Worm (Caenorhabditis elegans) whole organism, late embryonic: ENCODE data around the gene Y68A4B.3.
A peak's percentile ranks its signal among the peaks of the same experiment; 100 is the strongest.

Experiments
- C38D4.7 ChIP-seq: fragments of 200-800 bp; sonication (Bioruptor generic); optimal IDR thresholded peaks from 2 replicates; lab custom pipeline; 2018; ENCODE audit warnings: mild to moderate bottlenecking, missing genetic modification characterization, moderate library complexity, missing compliant biosample characterization
- K09A11.1 ChIP-seq: sonication (generic microtip); optimal IDR thresholded peaks from 2 replicates; lab custom pipeline; 2017; ENCODE audit warnings: antibody characterized with exemption, mild to moderate bottlenecking, missing genetic modification characterization, missing compliant biosample characterization; ENCODE audit not compliant: insufficient read depth
- Y22D7AL.16 ChIP-seq: sonication (generic microtip); optimal IDR thresholded peaks from 2 replicates; lab custom pipeline; 2016; ENCODE audit warnings: missing genetic modification characterization, missing compliant biosample characterization
- ahr-1 ChIP-seq: sonication (generic microtip); optimal IDR thresholded peaks from 2 replicates; lab custom pipeline; 2016; ENCODE audit warnings: missing genetic modification characterization, missing compliant biosample characterization
- ceh-18 ChIP-seq: sonication (generic microtip); optimal IDR thresholded peaks from 2 replicates; lab custom pipeline; 2016; ENCODE audit warnings: missing genetic modification characterization, missing compliant biosample characterization
- ceh-22 ChIP-seq: sonication (generic microtip); optimal IDR thresholded peaks from 2 replicates; lab custom pipeline; 2017; ENCODE audit warnings: missing biosample characterization, missing genetic modification characterization
- ceh-24 ChIP-seq: sonication (generic microtip); optimal IDR thresholded peaks from 2 replicates; lab custom pipeline; 2016; ENCODE audit warnings: mild to moderate bottlenecking, missing genetic modification characterization, missing compliant biosample characterization
- ceh-48 ChIP-seq: sonication (generic microtip); optimal IDR thresholded peaks from 2 replicates; lab custom pipeline; 2016; ENCODE audit warnings: missing genetic modification characterization, inconsistent platforms, missing compliant biosample characterization
- ceh-6 ChIP-seq: fragments of 200-800 bp; sonication (Bioruptor generic); optimal IDR thresholded peaks from 2 replicates; lab custom pipeline; 2018; ENCODE audit warnings: mild to moderate bottlenecking, missing genetic modification characterization, missing compliant biosample characterization
- che-1 ChIP-seq: sonication (generic microtip); optimal IDR thresholded peaks from 2 replicates; lab custom pipeline; 2016; ENCODE audit warnings: mild to moderate bottlenecking, missing genetic modification characterization, missing compliant biosample characterization
- dmd-4 ChIP-seq: sonication (generic microtip); optimal IDR thresholded peaks from 2 replicates; lab custom pipeline; 2016; ENCODE audit warnings: borderline replicate concordance, missing genetic modification characterization, missing compliant biosample characterization
- dve-1 ChIP-seq: sonication (generic microtip); optimal IDR thresholded peaks from 2 replicates; lab custom pipeline; 2017; ENCODE audit warnings: antibody characterized with exemption, mild to moderate bottlenecking, missing genetic modification characterization, missing compliant biosample characterization
- elt-2 ChIP-seq: sonication (generic microtip); optimal IDR thresholded peaks from 2 replicates; lab custom pipeline; 2016; ENCODE audit warnings: missing genetic modification reagents, missing genetic modification characterization, missing compliant biosample characterization
- ets-4 ChIP-seq: sonication (generic microtip); optimal IDR thresholded peaks from 2 replicates; lab custom pipeline; 2016; ENCODE audit warnings: missing genetic modification characterization, missing compliant biosample characterization
- eyg-1 ChIP-seq: sonication (generic microtip); optimal IDR thresholded peaks from 2 replicates; lab custom pipeline; 2016; ENCODE audit warnings: missing genotype, missing genetic modification characterization, missing compliant biosample characterization
- fkh-10 ChIP-seq: fragments of 150-350 bp; optimal IDR thresholded peaks from 2 replicates; lab custom pipeline; 2014; ENCODE audit warnings: missing biosample characterization, missing genetic modification reagents, missing genetic modification characterization
- fkh-6 ChIP-seq: sonication (generic microtip); optimal IDR thresholded peaks from 2 replicates; lab custom pipeline; 2016; ENCODE audit warnings: missing genetic modification characterization, missing compliant biosample characterization
- hlh-13 ChIP-seq: fragments of 200-800 bp; sonication (Bioruptor generic); optimal IDR thresholded peaks from 2 replicates; lab custom pipeline; 2018; ENCODE audit warnings: mild to moderate bottlenecking, missing genetic modification characterization, missing compliant biosample characterization
- hlh-15 ChIP-seq: sonication (generic microtip); optimal IDR thresholded peaks from 2 replicates; lab custom pipeline; 2016; ENCODE audit warnings: missing genetic modification characterization, missing compliant biosample characterization
- hlh-6 ChIP-seq: sonication (generic microtip); optimal IDR thresholded peaks from 2 replicates; lab custom pipeline; 2016; ENCODE audit warnings: missing genotype, missing genetic modification characterization, missing compliant biosample characterization
- lim-6 ChIP-seq: sonication (generic microtip); optimal IDR thresholded peaks from 2 replicates; lab custom pipeline; 2016; ENCODE audit warnings: missing genetic modification characterization, missing compliant biosample characterization
- mec-3 ChIP-seq: sonication (generic microtip); optimal IDR thresholded peaks from 2 replicates; lab custom pipeline; 2016; ENCODE audit warnings: borderline replicate concordance, missing genetic modification characterization, missing compliant biosample characterization
- nhr-232 ChIP-seq: sonication (generic microtip); optimal IDR thresholded peaks from 2 replicates; lab custom pipeline; 2016; ENCODE audit warnings: missing genetic modification characterization, missing compliant biosample characterization
- pag-3 ChIP-seq: sonication (generic microtip); optimal IDR thresholded peaks from 2 replicates; lab custom pipeline; 2016; ENCODE audit warnings: missing compliant biosample characterization, missing genetic modification characterization, borderline replicate concordance
- pax-1 ChIP-seq: fragments of 150-350 bp; optimal IDR thresholded peaks from 2 replicates; lab custom pipeline; 2014; ENCODE audit warnings: missing biosample characterization, missing genetic modification characterization
- sox-2 ChIP-seq: fragments of 200-800 bp; sonication (Bioruptor generic); IDR thresholded peaks from 2 replicates; pipeline ENCODE4 v1.3.6; 2022; ENCODE audit warnings: missing genetic modification reagents, missing genetic modification characterization, missing compliant biosample characterization
- sox-4 ChIP-seq: sonication (generic microtip); optimal IDR thresholded peaks from 2 replicates; lab custom pipeline; 2017; ENCODE audit warnings: mild to moderate bottlenecking, missing genetic modification characterization, inconsistent platforms, missing compliant biosample characterization
- syd-9 ChIP-seq: sonication (generic microtip); optimal IDR thresholded peaks from 2 replicates; lab custom pipeline; 2016; ENCODE audit warnings: mild to moderate bottlenecking, missing genetic modification characterization, moderate library complexity, missing compliant biosample characterization
- tbx-7 ChIP-seq: sonication (generic microtip); optimal IDR thresholded peaks from 2 replicates; lab custom pipeline; 2016; ENCODE audit warnings: missing genotype, missing genetic modification characterization, missing compliant biosample characterization
- ttx-3 ChIP-seq: sonication (generic microtip); optimal IDR thresholded peaks from 2 replicates; lab custom pipeline; 2016; ENCODE audit warnings: missing genetic modification reagents, missing genetic modification characterization, missing compliant biosample characterization
- unc-42 ChIP-seq: sonication (generic microtip); optimal IDR thresholded peaks from 2 replicates; lab custom pipeline; 2016; ENCODE audit warnings: missing genotype, missing genetic modification characterization, missing compliant biosample characterization
- unc-55 ChIP-seq: sonication (generic microtip); optimal IDR thresholded peaks from 2 replicates; lab custom pipeline; 2017; ENCODE audit warnings: missing biosample characterization, missing genetic modification reagents, missing genetic modification characterization
- ztf-16 ChIP-seq: sonication (generic microtip); optimal IDR thresholded peaks from 2 replicates; lab custom pipeline; 2017; ENCODE audit warnings: missing genetic modification characterization, missing compliant biosample characterization

Gene Y68A4B.3

ce11 chrV:17212743-17213142 is 29.7 kb downstream of the Y68A4B.3 start, which contains the start of gene srh-113:
Gene srh-113, plus strand, starts transcription at chrV:17213043.
- no peak for TF ChIP-seq ahr-1
- TF ChIP-seq mec-3 (tag; lab: Kevin White, UChicago), result no peak
- TF ChIP-seq unc-42 (tag; lab: Kevin White, UChicago), result no peak
- TF ChIP-seq ztf-16 (tag; lab: Kevin White, UChicago), result no peak
- TF ChIP-seq K09A11.1 (tag; lab: Kevin White, UChicago), result no peak
- no peak for TF ChIP-seq hlh-6 (tag; lab: Kevin White, UChicago)
- TF ChIP-seq ceh-24 (tag; lab: Kevin White, UChicago), result no peak
- TF ChIP-seq unc-55 (GFP tag; lab: Kevin White, UChicago), result no peak
- no peak for TF ChIP-seq sox-2

- TF ChIP-seq pag-3, result peak; percentile 59
- no peak for TF ChIP-seq ceh-48
- TF ChIP-seq sox-4 (tag; lab: Kevin White, UChicago), result no peak
Measured at ce11 chrV:17211989-17212731, 30.3 kb downstream of the Y68A4B.3 start, which contains the start of gene srh-236. Gene srh-236, minus strand, starts transcription at chrV:17212039.

- TF ChIP-seq eyg-1 (tag; lab: Kevin White, UChicago) (no peak), K09A11.1 (tag; lab: Kevin White, UChicago) (no peak)
Measured at ce11 chrV:17208045-17208444, 34.4 kb downstream of the Y68A4B.3 start, which contains the start of gene Y68A4A.13. Gene Y68A4A.13, minus strand, starts transcription at chrV:17208145.

ce11 chrV:17206469-17206868 is 36.0 kb downstream of the Y68A4B.3 start:
- no peak for TF ChIP-seq ttx-3 (tag; lab: Kevin White, UChicago)
- TF ChIP-seq sox-4 (tag; lab: Kevin White, UChicago), result no peak
- no peak for TF ChIP-seq ceh-22
- TF ChIP-seq sox-2, result no peak
- no peak for TF ChIP-seq mec-3 (tag; lab: Kevin White, UChicago)
- TF ChIP-seq eyg-1 (tag; lab: Kevin White, UChicago), result no peak
- TF ChIP-seq, all 69 proteins: peak for 0

ce11 chrV:17201847-17202246 is 40.6 kb downstream of the Y68A4B.3 start, which contains the start of gene Y68A4A.10:
Gene Y68A4A.10, plus strand, starts transcription at chrV:17202147.
- TF ChIP-seq hlh-15 (tag; lab: Kevin White, UChicago) (no peak), nhr-232 (tag; lab: Kevin White, UChicago) (no peak), ceh-6 (GFP tag; lab: Kevin White, UChicago) (no peak), tbx-7 (tag; lab: Kevin White, UChicago) (no peak), dmd-4 (tag; lab: Kevin White, UChicago) (no peak), fkh-10 (GFP tag; lab: Kevin White, UChicago) (no peak), dve-1 (no peak), syd-9 (tag; lab: Kevin White, UChicago) (no peak), elt-2 (no peak), unc-55 (GFP tag; lab: Kevin White, UChicago) (no peak), ets-4 (no peak), ceh-18 (tag; lab: Kevin White, UChicago) (no peak), mec-3 (tag; lab: Kevin White, UChicago) (no peak)

ce11 chrV:17198926-17199325 is 43.5 kb downstream of the Y68A4B.3 start, which contains the start of gene srz-96:
Gene srz-96, plus strand, starts transcription at chrV:17199226.
- TF ChIP-seq Y22D7AL.16 (tag; lab: Kevin White, UChicago), result no peak
- no peak for TF ChIP-seq hlh-13 (GFP tag; lab: Kevin White, UChicago)
- no peak for TF ChIP-seq pax-1 (tag; lab: Kevin White, UChicago)
- no peak for TF ChIP-seq fkh-6 (tag; lab: Kevin White, UChicago)
- no peak for TF ChIP-seq lim-6
- no peak for TF ChIP-seq che-1 (tag; lab: Kevin White, UChicago)
- TF ChIP-seq C38D4.7, result no peak
- no peak for TF ChIP-seq nhr-232 (tag; lab: Kevin White, UChicago)
